Fruit fly (Drosophila melanogaster) S2 (cell line): ENCODE measurements around the gene CG14985.

Experiments
- CG8478 ChIP-seq: fragments of >200 bp; optimal IDR thresholded peaks from 2 replicates; lab custom pipeline; 2018
- CTCF ChIP-seq, 2 experiments: fragments of >200 bp; optimal IDR thresholded peaks; 2 replicates each; lab custom pipeline; 2018

The CG14985 gene

DNA sequence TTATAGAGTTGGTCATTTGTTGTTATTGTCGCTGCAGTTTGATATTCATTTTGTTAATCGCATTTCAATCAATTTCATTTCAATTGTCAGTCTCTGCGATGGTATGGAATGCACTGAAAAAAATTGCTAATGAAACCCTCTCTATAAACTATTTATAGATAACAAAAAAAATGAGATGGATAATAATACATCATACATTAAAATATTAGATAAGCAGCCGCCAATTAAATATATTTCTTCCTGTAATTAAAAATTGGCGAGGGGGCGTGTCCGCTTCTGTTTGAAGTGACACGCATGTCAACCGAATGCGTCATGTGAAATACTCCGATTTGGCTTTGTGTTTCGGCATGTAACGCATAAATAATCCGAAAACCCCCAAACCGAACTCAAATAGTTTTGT, 41.2 kb downstream of the CG14985 start:
- no peak for TF ChIP-seq CTCF (optimal IDR thresholded peaks at IDR 0.05; lab: Kevin White, UChicago)
- no peak for TF ChIP-seq CG8478

- no peak for TF ChIP-seq CTCF (optimal IDR thresholded peaks at IDR 0.05; lab: Kevin White, UChicago)
- TF ChIP-seq CG8478: no peak
Observed at dm6 chr3L:4046289-4046688, 43.0 kb downstream of the CG14985 start, which contains the start of gene CG1136. TSS of gene CG1136 (plus strand) at chr3L:4046596.

DNA sequence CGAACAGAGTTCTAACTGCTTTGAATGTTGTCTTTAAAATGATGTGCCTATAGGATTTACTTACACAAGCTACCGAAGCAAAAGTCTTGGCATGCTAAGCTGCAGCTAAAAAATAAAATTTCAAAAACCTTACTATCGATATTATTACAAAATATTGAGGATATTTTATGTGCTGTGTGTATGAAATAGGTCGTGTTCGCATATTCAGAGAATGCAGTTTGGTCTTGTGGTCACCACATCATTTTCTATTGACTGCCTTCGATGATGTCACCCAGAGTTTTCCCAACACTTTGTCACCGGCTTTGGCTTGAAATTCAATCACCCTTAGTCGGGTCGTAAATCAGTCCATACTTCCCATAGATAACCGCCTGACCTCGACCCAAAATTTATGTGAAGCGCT, 44.4 kb downstream of the CG14985 start, which contains the start of gene Dpy-30L2:
TSS of gene Dpy-30L2 (minus strand) at position 101 of the 400 bp plus-strand sequence.
- no peak for TF ChIP-seq CTCF (optimal IDR thresholded peaks at IDR 0.05; lab: Kevin White, UChicago)
- no peak for TF ChIP-seq CG8478

DNA sequence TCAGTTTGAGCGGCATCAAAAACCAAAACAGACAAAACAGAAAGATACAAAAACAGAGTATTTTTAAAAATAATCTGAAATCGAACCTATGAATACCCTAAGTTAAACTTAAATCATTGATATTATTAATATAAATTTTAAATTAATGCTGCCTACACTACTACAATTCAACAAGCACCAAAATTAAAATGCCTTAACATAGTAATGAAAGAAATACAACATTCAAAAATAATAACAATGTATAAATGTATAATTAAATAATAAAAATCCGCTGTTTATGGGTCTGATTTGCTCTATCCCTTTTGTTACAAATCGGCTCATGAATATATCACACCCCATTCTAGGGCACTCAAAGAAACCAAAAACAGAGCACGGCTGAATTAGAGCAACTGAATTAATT, 45.8 kb downstream of the CG14985 start:
- TF ChIP-seq CTCF (optimal IDR thresholded peaks at IDR 0.05; lab: Kevin White, UChicago): no peak
- no peak for TF ChIP-seq CG8478

dm6 chr3L:4055438-4055962, 52.2 kb downstream of the CG14985 start:
- TF ChIP-seq CG8478 (no peak), CTCF (optimal IDR thresholded peaks at IDR 0.05; lab: Kevin White, UChicago) (no peak)
